Worm (Caenorhabditis elegans) whole organism, early embryonic: ENCODE data around the gene R05D3.9.
"Not testable (repeated sequence)": the region's sequence is repeated elsewhere in the genome, so short reads cannot be mapped to it uniquely, and the experiment has no call there.

ENCODE experiments used
- B0310.2 ChIP-seq: sonication (generic microtip); optimal IDR thresholded peaks from 2 replicates; lab custom pipeline; 2016; ENCODE audit warnings: mild to moderate bottlenecking, missing genetic modification characterization, missing compliant biosample characterization
- F13C5.2 ChIP-seq: sonication (generic microtip); optimal IDR thresholded peaks from 2 replicates; lab custom pipeline; 2017; ENCODE audit warnings: mild to moderate bottlenecking, missing genetic modification characterization, inconsistent platforms, missing compliant biosample characterization
- aly-1 ChIP-seq: sonication (generic microtip); optimal IDR thresholded peaks from 2 replicates; lab custom pipeline; 2016; ENCODE audit warnings: missing genetic modification characterization, missing compliant biosample characterization
- ama-1 ChIP-seq: fragments of 150-350 bp; optimal IDR thresholded peaks from 2 replicates; lab custom pipeline; 2014
- ceh-13 ChIP-seq: fragments of 200-800 bp; sonication (Bioruptor generic); optimal IDR thresholded peaks from 2 replicates; lab custom pipeline; 2018; ENCODE audit warnings: mild to moderate bottlenecking, missing genetic modification characterization, missing compliant biosample characterization
- ceh-36 ChIP-seq: sonication (generic microtip); optimal IDR thresholded peaks from 2 replicates; lab custom pipeline; 2016; ENCODE audit warnings: missing genetic modification characterization, inconsistent platforms, missing compliant biosample characterization
- ets-7 ChIP-seq: sonication (generic microtip); optimal IDR thresholded peaks from 2 replicates; lab custom pipeline; 2016; ENCODE audit warnings: missing genotype, missing genetic modification characterization, missing compliant biosample characterization
- flt-1 ChIP-seq: fragments of 200-800 bp; sonication (Bioruptor generic); IDR thresholded peaks from 2 replicates; pipeline ENCODE4 v1.3.6; 2022; ENCODE audit warnings: missing genetic modification characterization, missing compliant biosample characterization
- hmbx-1 ChIP-seq: sonication (generic microtip); optimal IDR thresholded peaks from 2 replicates; lab custom pipeline; 2016; ENCODE audit warnings: mild to moderate bottlenecking, missing genetic modification characterization, missing compliant biosample characterization
- hmg-4 ChIP-seq: fragments of 200-800 bp; sonication (Bioruptor generic); optimal IDR thresholded peaks from 2 replicates; lab custom pipeline; 2018; ENCODE audit warnings: mild to moderate bottlenecking, missing genetic modification characterization, missing compliant biosample characterization
- hnd-1 ChIP-seq: sonication (generic microtip); optimal IDR thresholded peaks from 2 replicates; lab custom pipeline; 2016; ENCODE audit warnings: missing genetic modification characterization, missing compliant biosample characterization
- pes-1 ChIP-seq: fragments of 200-800 bp; sonication (Bioruptor generic); IDR thresholded peaks from 2 replicates; pipeline ENCODE4 v1.3.6; 2022; ENCODE audit warnings: missing genetic modification reagents, missing genetic modification characterization, missing compliant biosample characterization
- scrt-1 ChIP-seq: fragments of 200-800 bp; sonication (Bioruptor generic); IDR thresholded peaks from 2 replicates; pipeline ENCODE4 v1.3.6; 2022; ENCODE audit warnings: missing genetic modification characterization, missing compliant biosample characterization
- sea-1 ChIP-seq: fragments of 200-800 bp; sonication (Bioruptor generic); conservative IDR thresholded peaks from 2 replicates; pipeline ENCODE4 v1.3.6; 2022; ENCODE audit warnings: missing genetic modification characterization, missing compliant biosample characterization
- tbx-11 ChIP-seq: fragments of 200-800 bp; sonication (Bioruptor generic); IDR thresholded peaks from 2 replicates; pipeline ENCODE4 v1.3.6; 2022; ENCODE audit warnings: missing genetic modification characterization, missing compliant biosample characterization
- tbx-37 ChIP-seq: fragments of 200-800 bp; sonication (Bioruptor generic); conservative IDR thresholded peaks from 2 replicates; pipeline ENCODE4 v1.3.6; 2022; ENCODE audit warnings: missing genetic modification reagents, missing genetic modification characterization, missing compliant biosample characterization
- tra-4 ChIP-seq: sonication (generic microtip); optimal IDR thresholded peaks from 2 replicates; lab custom pipeline; 2017; ENCODE audit warnings: missing genetic modification characterization, missing compliant biosample characterization

The R05D3.9 gene

DNA sequence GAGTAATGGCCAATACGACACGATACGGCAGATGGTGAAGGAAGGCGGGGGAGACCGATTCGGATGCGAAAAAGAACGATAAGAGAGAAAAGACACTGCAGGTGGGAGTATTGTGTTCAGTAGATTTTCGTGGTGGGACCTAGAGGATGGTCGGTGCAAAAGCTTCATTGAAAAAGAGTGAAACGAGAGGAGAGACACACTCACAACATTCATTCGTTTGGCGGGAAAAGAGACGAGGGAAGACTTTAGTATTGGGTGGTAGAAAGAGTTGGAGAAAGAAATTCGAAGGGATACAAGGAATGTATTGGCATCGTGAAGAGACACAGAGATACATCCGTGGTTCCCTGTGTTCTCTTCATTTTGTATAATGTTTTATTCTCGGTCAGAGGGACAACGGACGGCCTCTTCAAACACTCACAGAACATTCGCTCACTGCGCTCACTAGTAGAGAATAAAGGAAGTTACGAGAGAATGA, 12.1 kb downstream of the R05D3.9 start:
- TF ChIP-seq B0310.2 (tag; lab: Kevin White, UChicago), result no peak
- no peak for TF ChIP-seq ama-1 (lab: Kevin White, UChicago)
- TF ChIP-seq tra-4 (tag; lab: Kevin White, UChicago), result no peak
- no peak for TF ChIP-seq tbx-37 (GFP tag; lab: Robert Waterston, UW)
- no peak for TF ChIP-seq ceh-36 (tag; lab: Kevin White, UChicago)
- no peak for TF ChIP-seq sea-1 (GFP tag; lab: Robert Waterston, UW)
- TF ChIP-seq tbx-11 (GFP tag; lab: Robert Waterston, UW), result no peak
- TF ChIP-seq aly-1 (tag; lab: Kevin White, UChicago), result peak; percentile 72
- no peak for TF ChIP-seq ets-7 (tag; lab: Kevin White, UChicago)
- TF ChIP-seq scrt-1 (GFP tag; lab: Robert Waterston, UW), result no peak
- no peak for TF ChIP-seq ceh-13 (GFP tag; lab: Kevin White, UChicago)
- no peak for TF ChIP-seq hmbx-1
- TF ChIP-seq flt-1, result no peak
- peak; percentile 49 for TF ChIP-seq F13C5.2 (tag; lab: Kevin White, UChicago)
- peak; percentile 78 for TF ChIP-seq hmg-4 (GFP tag; lab: Kevin White, UChicago)
- TF ChIP-seq hnd-1 (tag; lab: Kevin White, UChicago), result no peak
- TF ChIP-seq pes-1 (GFP tag; lab: Robert Waterston, UW), result no peak

DNA sequence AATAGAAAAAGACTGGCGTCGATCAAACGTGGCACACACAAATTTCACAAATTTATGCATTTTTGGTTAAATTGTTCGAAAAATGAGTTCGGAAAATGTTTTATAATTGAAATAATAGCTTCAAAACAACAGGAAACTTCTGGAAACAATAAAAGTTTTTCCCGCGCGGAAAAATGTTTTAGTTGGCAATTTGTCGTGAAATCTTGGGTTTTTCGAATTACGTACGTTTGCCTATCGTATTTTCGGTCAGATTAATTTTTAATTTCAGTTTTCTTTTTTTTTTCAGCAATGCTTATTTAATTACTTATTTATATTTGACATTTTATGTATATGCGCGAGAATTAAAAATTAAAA, 13.1 kb downstream of the R05D3.9 start:
- TF ChIP-seq ceh-13 (GFP tag; lab: Kevin White, UChicago) (no peak), ets-7 (tag; lab: Kevin White, UChicago) (no peak)

DNA sequence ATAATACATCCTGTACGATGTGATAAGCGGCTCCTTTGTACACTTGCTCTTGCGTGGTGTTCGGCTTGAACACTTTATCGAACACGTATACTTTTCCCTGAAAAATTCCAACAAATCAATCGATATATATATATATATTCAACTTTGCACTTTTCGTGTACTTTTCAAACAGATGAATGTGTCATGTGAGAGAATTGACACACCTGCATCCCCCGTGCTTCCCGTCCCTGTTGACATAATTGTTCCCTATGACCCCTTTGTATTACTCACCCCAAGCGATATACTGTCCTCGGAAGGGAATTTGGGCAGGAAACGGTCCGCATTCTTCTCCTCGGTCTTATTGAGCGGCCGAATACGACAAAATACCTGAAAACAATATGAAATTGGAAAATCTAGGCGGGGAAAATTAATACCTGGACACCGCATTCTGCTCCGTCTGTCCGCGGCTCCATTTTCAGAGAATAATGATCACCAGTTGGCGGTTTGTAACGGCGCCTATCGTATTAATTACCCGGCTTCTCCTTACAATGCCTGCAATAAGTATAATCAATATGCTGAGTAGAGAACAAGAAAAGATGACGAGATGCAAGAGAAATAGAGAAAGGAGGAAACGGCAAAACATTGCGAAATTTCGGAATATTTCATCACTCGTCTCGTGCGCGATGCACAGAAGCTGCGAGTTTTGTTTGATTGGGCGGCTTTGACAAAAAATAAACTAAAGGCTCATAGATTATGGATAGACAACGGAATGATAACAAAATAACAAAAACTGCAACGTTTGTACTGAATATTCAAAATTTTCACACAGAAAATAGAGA, 13.7 kb downstream of the R05D3.9 start, which contains the start of gene unc-116:
TSS of gene unc-116 (minus strand) at position 531 of the 818 bp plus-strand sequence.
- TF ChIP-seq hmg-4 (GFP tag; lab: Kevin White, UChicago) (peak; percentile 63), ceh-36 (tag; lab: Kevin White, UChicago) (no peak)

DNA sequence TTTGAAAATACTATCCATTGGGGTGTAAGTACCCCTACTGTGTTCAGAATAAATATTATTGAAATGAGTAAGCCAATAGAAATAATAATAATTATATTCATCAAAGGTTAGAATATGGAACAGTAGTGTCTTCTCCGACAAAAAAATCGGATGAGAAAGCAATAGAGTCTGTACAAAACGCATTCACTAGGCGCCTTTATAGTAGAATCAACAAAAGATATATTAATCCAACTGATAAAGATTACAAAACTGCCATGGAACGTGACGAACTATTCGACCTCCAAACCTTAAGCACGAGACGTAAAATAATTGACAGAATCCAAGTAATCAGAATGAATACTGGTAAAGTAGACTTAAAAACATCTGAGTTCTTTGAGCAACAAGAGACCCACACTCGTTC, 20.7 kb downstream of the R05D3.9 start, which contains the start of gene clc-29:
TSS of gene clc-29 (minus strand) at position 101 of the 400 bp plus-strand sequence.
- not testable (repeated sequence) for TF ChIP-seq aly-1 (tag; lab: Kevin White, UChicago); scrt-1 (GFP tag; lab: Robert Waterston, UW); ama-1 (lab: Kevin White, UChicago)

DNA sequence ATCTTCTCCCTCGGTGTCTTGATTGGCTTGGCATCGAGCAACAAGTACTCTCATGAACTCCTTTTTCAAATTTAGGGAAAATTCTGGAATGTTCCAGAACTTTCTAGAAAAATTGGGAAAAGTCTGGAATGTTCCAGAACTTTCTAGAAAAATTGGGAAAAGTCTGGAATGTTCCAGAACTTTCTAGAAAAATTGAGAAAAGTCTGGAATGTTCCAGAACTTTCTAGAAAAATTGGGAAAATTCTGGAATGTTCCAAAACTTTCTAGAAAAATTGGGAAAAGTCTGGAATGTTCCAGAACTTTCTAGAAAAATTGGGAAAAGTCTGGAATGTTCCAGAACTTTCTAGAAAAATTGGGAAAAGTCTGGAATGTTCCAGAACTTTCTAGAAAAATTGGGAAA, 24.2 kb downstream of the R05D3.9 start, which contains the start of gene ZC262.7:
TSS of gene ZC262.7 (minus strand) at position 54 of the 400 bp plus-strand sequence.
- TF ChIP-seq ama-1 (lab: Kevin White, UChicago); sea-1 (GFP tag; lab: Robert Waterston, UW); aly-1 (tag; lab: Kevin White, UChicago): not testable (repeated sequence)

DNA sequence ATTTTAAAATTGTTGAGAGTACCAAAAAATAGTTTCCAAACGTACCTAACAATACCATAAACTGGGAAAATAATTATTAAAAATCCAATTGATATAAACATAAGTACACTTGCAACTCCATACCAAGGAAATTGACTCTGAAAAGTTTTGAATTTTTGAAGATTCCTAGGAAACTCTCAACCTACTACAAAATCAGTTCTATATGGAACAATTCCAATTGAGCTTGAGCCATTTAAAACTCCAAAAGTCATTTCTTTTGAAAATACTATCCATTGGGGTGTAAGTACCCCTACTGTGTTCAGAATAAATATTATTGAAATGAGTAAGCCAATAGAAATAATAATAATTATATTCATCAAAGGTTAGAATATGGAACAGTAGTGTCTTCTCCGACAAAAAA, 29.1 kb downstream of the R05D3.9 start, which contains the start of gene clc-28:
TSS of gene clc-28 (minus strand) at position 101 of the 400 bp plus-strand sequence.
- not testable (repeated sequence) for TF ChIP-seq flt-1; tbx-11 (GFP tag; lab: Robert Waterston, UW); ceh-13 (GFP tag; lab: Kevin White, UChicago)

DNA sequence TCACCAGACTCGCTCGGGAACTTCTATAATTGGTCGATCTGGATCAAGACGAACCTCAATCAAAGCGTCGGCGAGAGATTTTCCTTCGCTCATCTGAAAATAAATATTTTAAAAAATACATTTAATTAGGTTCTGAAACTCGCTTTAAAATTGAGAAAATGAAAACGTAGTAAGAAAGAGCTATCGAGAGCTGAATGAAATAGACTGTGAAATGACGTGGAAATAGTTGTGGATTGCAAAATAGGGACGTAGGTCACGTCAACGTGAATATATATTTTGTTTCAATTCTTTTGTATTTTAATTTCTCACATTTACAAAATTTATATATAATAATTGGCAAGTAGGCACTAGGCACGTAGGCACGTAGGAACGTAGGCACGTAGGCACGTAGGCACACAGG, 34.1 kb downstream of the R05D3.9 start, which contains the start of gene ZC262.4:
TSS of gene ZC262.4 (minus strand) at position 101 of the 400 bp plus-strand sequence.
- no peak for TF ChIP-seq ama-1 (lab: Kevin White, UChicago)
- no peak for TF ChIP-seq ceh-13 (GFP tag; lab: Kevin White, UChicago)
- TF ChIP-seq flt-1, result no peak
- no peak for TF ChIP-seq F13C5.2 (tag; lab: Kevin White, UChicago)
- TF ChIP-seq hnd-1 (tag; lab: Kevin White, UChicago), result no peak
- no peak for TF ChIP-seq tra-4 (tag; lab: Kevin White, UChicago)
- TF ChIP-seq scrt-1 (GFP tag; lab: Robert Waterston, UW), result no peak
- TF ChIP-seq ets-7 (tag; lab: Kevin White, UChicago), result no peak
- TF ChIP-seq ceh-36 (tag; lab: Kevin White, UChicago), result no peak
- TF ChIP-seq aly-1 (tag; lab: Kevin White, UChicago), result no peak
- no peak for TF ChIP-seq sea-1 (GFP tag; lab: Robert Waterston, UW)

DNA sequence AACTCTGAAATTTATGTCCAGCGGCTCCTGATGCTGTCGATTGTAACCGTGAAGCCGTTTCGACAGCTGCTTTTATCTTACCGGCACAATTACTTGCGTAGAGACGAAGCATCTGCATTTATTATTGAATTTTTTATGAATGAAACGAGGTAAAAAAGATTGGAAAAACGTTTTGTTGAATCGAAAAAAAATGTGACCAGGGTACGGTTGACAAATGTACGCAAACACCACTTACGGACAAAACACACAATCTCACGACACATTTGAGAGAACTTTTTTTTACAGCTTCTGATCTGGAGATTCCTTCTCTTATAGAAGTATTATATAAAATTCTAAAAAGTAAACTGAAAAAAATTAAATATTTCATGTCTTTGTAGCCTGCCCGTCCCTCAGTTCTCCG, 36.7 kb downstream of the R05D3.9 start, which contains the start of the genes mrps-18A and ZC262.2:
TSS of gene mrps-18A (minus strand) at position 141 of the 400 bp plus-strand sequence.
TSS of gene ZC262.2 (plus strand) at position 284 of the 400 bp plus-strand sequence.
- TF ChIP-seq tbx-11 (GFP tag; lab: Robert Waterston, UW) (no peak), B0310.2 (tag; lab: Kevin White, UChicago) (no peak)
